Worm (Caenorhabditis elegans) whole organism, L4 larva: ENCODE results near the gene T08D10.4.

Experiments used
- F37D6.2 ChIP-seq: sonication (generic microtip); optimal IDR thresholded peaks from 2 replicates; lab custom pipeline; 2016; ENCODE audit warnings: mild to moderate bottlenecking, missing genetic modification characterization, missing compliant biosample characterization
- R02D3.7 ChIP-seq: fragments of 150-350 bp; sonication (generic microtip); optimal IDR thresholded peaks from 3 replicates; lab custom pipeline; 2014; ENCODE audit warnings: missing biosample characterization, missing genetic modification characterization
- T20F7.1 ChIP-seq: fragments of 200-800 bp; sonication (Bioruptor generic); optimal IDR thresholded peaks from 2 replicates; lab custom pipeline; 2018; ENCODE audit warnings: mild to moderate bottlenecking, missing genetic modification characterization, missing compliant biosample characterization
- Y105C5A.15 ChIP-seq: fragments of 200-800 bp; sonication (Bioruptor generic); IDR thresholded peaks from 2 replicates; pipeline ENCODE4 v1.3.6; 2022; ENCODE audit warnings: missing genetic modification characterization, missing compliant biosample characterization
- ZK337.2 ChIP-seq: fragments of 200-800 bp; sonication (Bioruptor generic); IDR thresholded peaks from 2 replicates; pipeline ENCODE4 v1.3.6; 2022; ENCODE audit warnings: missing genetic modification reagents, missing genetic modification characterization, missing compliant biosample characterization
- ZK546.5 ChIP-seq, 2 experiments: sonication (generic microtip); optimal IDR thresholded peaks; 2 replicates each; lab custom pipeline; 2017; ENCODE audit warnings: missing biosample characterization in 2 of 2, missing genetic modification characterization in 2 of 2
- ceh-20 ChIP-seq: fragments of 200-800 bp; sonication (Bioruptor generic); IDR thresholded peaks from 2 replicates; pipeline ENCODE4 v1.3.6; 2022; ENCODE audit warnings: missing genetic modification reagents, missing genetic modification characterization, missing compliant biosample characterization
- ceh-28 ChIP-seq: fragments of 150-350 bp; optimal IDR thresholded peaks from 2 replicates; lab custom pipeline; 2014; ENCODE audit warnings: missing biosample characterization, missing genetic modification reagents, missing genetic modification characterization
- ceh-44 ChIP-seq: fragments of 200-800 bp; sonication (Bioruptor generic); IDR thresholded peaks from 2 replicates; pipeline ENCODE4 v1.3.6; 2022; ENCODE audit warnings: missing genetic modification reagents, missing genetic modification characterization, missing compliant biosample characterization
- ceh-62 ChIP-seq: sonication (generic microtip); optimal IDR thresholded peaks from 2 replicates; lab custom pipeline; 2017; ENCODE audit warnings: missing biosample characterization, missing genetic modification characterization
- ceh-82 ChIP-seq: sonication (generic microtip); optimal IDR thresholded peaks from 2 replicates; lab custom pipeline; 2017; ENCODE audit warnings: missing biosample characterization, missing genetic modification characterization
- ces-1 ChIP-seq: fragments of 150-350 bp; sonication (generic microtip); optimal IDR thresholded peaks from 4 replicates; lab custom pipeline; 2014; ENCODE audit warnings: missing biosample characterization, missing genetic modification reagents, missing genetic modification characterization
- ctbp-1 ChIP-seq: fragments of 200-800 bp; sonication (Bioruptor generic); IDR thresholded peaks from 2 replicates; pipeline ENCODE4 v1.3.6; 2022; ENCODE audit warnings: missing genetic modification reagents, missing genetic modification characterization, missing compliant biosample characterization
- dmd-6 ChIP-seq: fragments of 200-800 bp; sonication (Bioruptor generic); IDR thresholded peaks from 2 replicates; pipeline ENCODE4 v1.3.6; 2022; ENCODE audit warnings: missing genetic modification reagents, missing genetic modification characterization, missing compliant biosample characterization
- egl-27 ChIP-seq: sonication (generic microtip); optimal IDR thresholded peaks from 3 replicates; lab custom pipeline; 2017; ENCODE audit warnings: missing biosample characterization, missing genetic modification reagents, missing genetic modification characterization
- fkh-10 ChIP-seq: fragments of 150-350 bp; optimal IDR thresholded peaks from 2 replicates; lab custom pipeline; 2014; ENCODE audit warnings: missing biosample characterization, missing genetic modification reagents, missing genetic modification characterization
- fos-1 ChIP-seq: fragments of 150-350 bp; optimal IDR thresholded peaks from 2 replicates; lab custom pipeline; 2014; ENCODE audit warnings: missing biosample characterization, missing genetic modification characterization
- gei-8 ChIP-seq: fragments of 200-800 bp; sonication (Bioruptor generic); optimal IDR thresholded peaks from 2 replicates; lab custom pipeline; 2018; ENCODE audit warnings: mild to moderate bottlenecking, missing genetic modification characterization, missing compliant biosample characterization
- hif-1 ChIP-seq, 2 experiments: sonication (generic microtip); optimal IDR thresholded peaks; 2 replicates each; lab custom pipeline; 2016 to 2017; ENCODE audit warnings: missing compliant biosample characterization in 2 of 2, missing genetic modification characterization in 2 of 2, missing genetic modification reagents in 2 of 2, missing genotype in 2 of 2, mild to moderate bottlenecking in 1 of 2
- hlh-11 ChIP-seq: fragments of 200-800 bp; sonication (Bioruptor generic); optimal IDR thresholded peaks from 2 replicates; lab custom pipeline; 2018; ENCODE audit warnings: mild to moderate bottlenecking, missing genetic modification characterization, missing compliant biosample characterization
- hlh-30 ChIP-seq: sonication (generic microtip); optimal IDR thresholded peaks from 2 replicates; lab custom pipeline; 2017; ENCODE audit warnings: antibody characterized with exemption, mild to moderate bottlenecking, missing genetic modification characterization, missing compliant biosample characterization; ENCODE audit not compliant: insufficient read depth
- lim-7 ChIP-seq: fragments of 200-800 bp; sonication (Bioruptor generic); IDR thresholded peaks from 2 replicates; pipeline ENCODE4 v1.3.6; 2022; ENCODE audit warnings: missing genetic modification characterization, missing compliant biosample characterization
- lin-13 ChIP-seq: fragments of 150-350 bp; optimal IDR thresholded peaks from 2 replicates; lab custom pipeline; 2014; ENCODE audit warnings: missing biosample characterization, missing genetic modification reagents, missing genetic modification characterization
- lin-29 ChIP-seq: fragments of 200-800 bp; sonication (Bioruptor generic); IDR thresholded peaks from 2 replicates; pipeline ENCODE4 v1.3.6; 2022; ENCODE audit warnings: missing genetic modification reagents, missing genetic modification characterization, missing compliant biosample characterization
- lin-39 ChIP-seq: fragments of 150-350 bp; optimal IDR thresholded peaks from 2 replicates; lab custom pipeline; 2014; ENCODE audit warnings: missing biosample characterization, missing genetic modification reagents, missing genetic modification characterization
- lir-3 ChIP-seq: sonication (generic microtip); optimal IDR thresholded peaks from 2 replicates; lab custom pipeline; 2016; ENCODE audit warnings: mild to moderate bottlenecking, missing genetic modification characterization, missing compliant biosample characterization
- mdl-1 ChIP-seq, 2 experiments: fragments of 150-350 bp in 1 of 2; sonication (generic microtip) in 1 of 2; optimal IDR thresholded peaks; 2 replicates each; lab custom pipeline; 2014 to 2017; ENCODE audit warnings: missing biosample characterization in 2 of 2, missing genetic modification characterization in 2 of 2
- mep-1 ChIP-seq: fragments of 150-350 bp; sonication (generic microtip); optimal IDR thresholded peaks from 3 replicates; lab custom pipeline; 2014; ENCODE audit warnings: missing biosample characterization, missing genetic modification characterization
- mes-2 ChIP-seq: sonication (generic microtip); optimal IDR thresholded peaks from 2 replicates; lab custom pipeline; 2016; ENCODE audit warnings: missing genotype, mild to moderate bottlenecking, missing genetic modification characterization, missing compliant biosample characterization; ENCODE audit not compliant: poor library complexity, severe bottlenecking
- mxl-2 ChIP-seq: fragments of 200-800 bp; sonication (Bioruptor generic); conservative IDR thresholded peaks from 2 replicates; pipeline ENCODE4 v1.3.6; 2022; ENCODE audit warnings: missing genetic modification reagents, missing genetic modification characterization, missing compliant biosample characterization
- nhr-11 ChIP-seq: fragments of 150-350 bp; optimal IDR thresholded peaks from 2 replicates; lab custom pipeline; 2014; ENCODE audit warnings: missing biosample characterization, missing genetic modification characterization
- nhr-41 ChIP-seq: fragments of 200-800 bp; sonication (Bioruptor generic); IDR thresholded peaks from 2 replicates; pipeline ENCODE4 v1.3.6; 2022; ENCODE audit warnings: missing genetic modification reagents, missing genetic modification characterization, missing compliant biosample characterization
- nhr-48 ChIP-seq: sonication (generic microtip); optimal IDR thresholded peaks from 2 replicates; lab custom pipeline; 2016; ENCODE audit warnings: mild to moderate bottlenecking, missing genetic modification characterization, missing compliant biosample characterization
- nhr-77 ChIP-seq: fragments of 150-350 bp; optimal IDR thresholded peaks from 2 replicates; lab custom pipeline; 2014; ENCODE audit warnings: missing biosample characterization, missing genetic modification characterization
- php-3 ChIP-seq: fragments of 200-800 bp; sonication (Bioruptor generic); IDR thresholded peaks from 2 replicates; pipeline ENCODE4 v1.3.6; 2022; ENCODE audit warnings: missing genetic modification reagents, missing genetic modification characterization, missing compliant biosample characterization
- pqm-1 ChIP-seq: sonication (generic microtip); optimal IDR thresholded peaks from 2 replicates; lab custom pipeline; 2017; ENCODE audit warnings: missing biosample characterization, missing genetic modification characterization
- saeg-2 ChIP-seq: fragments of 200-800 bp; sonication (Bioruptor generic); IDR thresholded peaks from 2 replicates; pipeline ENCODE4 v1.3.6; 2022; ENCODE audit warnings: missing genetic modification reagents, missing genetic modification characterization, missing compliant biosample characterization
- sdz-12 ChIP-seq: fragments of 200-800 bp; sonication (Bioruptor generic); optimal IDR thresholded peaks from 2 replicates; lab custom pipeline; 2018; ENCODE audit warnings: mild to moderate bottlenecking, missing genetic modification characterization, missing compliant biosample characterization
- skn-1 ChIP-seq: fragments of 150-350 bp; optimal IDR thresholded peaks from 2 replicates; lab custom pipeline; 2014; ENCODE audit warnings: missing biosample characterization, missing genetic modification characterization
- snpc-4 ChIP-seq: fragments of 150-350 bp; optimal IDR thresholded peaks from 2 replicates; lab custom pipeline; 2014; ENCODE audit warnings: missing biosample characterization, missing genetic modification characterization
- spr-1 ChIP-seq: sonication (generic microtip); optimal IDR thresholded peaks from 2 replicates; lab custom pipeline; 2016; ENCODE audit warnings: mild to moderate bottlenecking, missing genetic modification characterization, missing compliant biosample characterization
- spr-3 ChIP-seq: fragments of 200-800 bp; sonication (Bioruptor generic); optimal IDR thresholded peaks from 2 replicates; lab custom pipeline; 2018; ENCODE audit warnings: mild to moderate bottlenecking, missing genetic modification characterization, missing compliant biosample characterization
- tag-97 ChIP-seq: fragments of 200-800 bp; sonication (Bioruptor generic); IDR thresholded peaks from 2 replicates; pipeline ENCODE4 v1.3.6; 2022; ENCODE audit warnings: missing genetic modification characterization, missing compliant biosample characterization
- unc-130 ChIP-seq: sonication (generic microtip); optimal IDR thresholded peaks from 2 replicates; lab custom pipeline; 2016; ENCODE audit warnings: missing genetic modification reagents, missing genetic modification characterization, missing compliant biosample characterization
- unc-39 ChIP-seq: sonication (generic microtip); optimal IDR thresholded peaks from 2 replicates; lab custom pipeline; 2017; ENCODE audit warnings: missing biosample characterization, missing genetic modification characterization
- unc-62 ChIP-seq, 3 experiments: fragments of 150-350 bp in 1 of 3; sonication (generic microtip); optimal IDR thresholded peaks in 2 of 3; peaks in 1 of 3; 1 replicate in 1 of 3; 2 replicates in 2 of 3; lab custom pipeline; 2014 to 2017; ENCODE audit warnings: missing biosample characterization in 3 of 3, missing genetic modification characterization in 3 of 3, missing genetic modification reagents in 3 of 3, missing genotype in 1 of 3
- vab-7 ChIP-seq: fragments of 200-800 bp; sonication (Bioruptor generic); IDR thresholded peaks from 2 replicates; pipeline ENCODE4 v1.3.6; 2022; ENCODE audit warnings: missing genetic modification reagents, missing genetic modification characterization, missing compliant biosample characterization
- zag-1 ChIP-seq: fragments of 150-350 bp; optimal IDR thresholded peaks from 2 replicates; lab custom pipeline; 2014; ENCODE audit warnings: missing biosample characterization, missing genetic modification characterization
- zfp-2 ChIP-seq: sonication (generic microtip); optimal IDR thresholded peaks from 2 replicates; lab custom pipeline; 2016; ENCODE audit warnings: mild to moderate bottlenecking, missing genetic modification characterization, missing compliant biosample characterization
- zip-11 ChIP-seq: fragments of 200-800 bp; sonication (Bioruptor generic); IDR thresholded peaks from 2 replicates; pipeline ENCODE4 v1.3.6; 2022; ENCODE audit warnings: missing genetic modification characterization, missing compliant biosample characterization
- zip-2 ChIP-seq: fragments of 150-350 bp; optimal IDR thresholded peaks from 2 replicates; lab custom pipeline; 2014; ENCODE audit warnings: missing biosample characterization, missing genetic modification characterization
- ztf-7 ChIP-seq: fragments of 150-350 bp; optimal IDR thresholded peaks from 2 replicates; lab custom pipeline; 2014; ENCODE audit warnings: missing biosample characterization, missing genetic modification characterization

The T08D10.4 gene

DNA sequence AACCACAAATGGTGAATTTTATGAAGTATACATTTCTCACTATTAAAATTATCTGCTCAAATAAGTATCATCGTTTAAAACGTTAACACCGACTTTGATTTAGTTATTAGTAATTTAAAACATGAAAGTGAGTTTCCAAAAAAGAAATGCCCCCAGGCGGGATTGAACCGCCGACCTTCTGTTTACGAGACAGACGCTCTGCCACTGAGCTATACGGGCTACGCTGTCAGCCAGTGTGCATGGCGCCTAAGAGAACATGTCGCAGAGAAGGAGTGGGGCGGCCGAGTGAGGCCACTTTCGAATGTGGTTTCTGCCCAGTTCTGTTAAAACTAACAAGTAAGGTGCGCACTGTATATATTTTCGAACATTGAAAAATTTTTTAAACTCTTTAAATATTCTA, 18.2 kb downstream of the T08D10.4 start (continued):
- no peak for TF ChIP-seq ceh-28
- TF ChIP-seq fos-1 (tag; lab: Kevin White, UChicago): no peak
- peak; percentile 58 for TF ChIP-seq spr-3 (GFP tag; lab: Kevin White, UChicago)
- no peak for TF ChIP-seq mep-1 (tag; lab: Kevin White, UChicago)
- TF ChIP-seq lin-29 (GFP tag; lab: Robert Waterston, UW): no peak
- TF ChIP-seq mdl-1 (tag; optimal IDR thresholded peaks at IDR 0.05; lab: Kevin White, UChicago): no peak
- TF ChIP-seq F37D6.2 (tag; lab: Kevin White, UChicago): peak; percentile 82
- TF ChIP-seq dmd-6: peak; percentile 66; the same call in 1 of the 2 replicates
- TF ChIP-seq lin-39 (tag; lab: Kevin White, UChicago): no peak
- peak in 1 of 2 experiments; percentile 2 for TF ChIP-seq hif-1 (tag; optimal IDR thresholded peaks at IDR 0.05; lab: Kevin White, UChicago)
- peak; percentile 63; the same call in 1 of the 2 replicates for TF ChIP-seq php-3 (GFP tag; lab: Robert Waterston, UW)
- TF ChIP-seq vab-7 (GFP tag; lab: Robert Waterston, UW): peak; percentile 89
- peak; percentile 31 for TF ChIP-seq ztf-7
- TF ChIP-seq snpc-4 (tag; lab: Kevin White, UChicago): no peak
- TF ChIP-seq ceh-20: peak; percentile 73
- TF ChIP-seq ces-1 (GFP tag; lab: Kevin White, UChicago): no peak
- no peak for TF ChIP-seq saeg-2 (GFP tag; lab: Robert Waterston, UW)
- no peak for TF ChIP-seq zip-11 (GFP tag; lab: Robert Waterston, UW)
- no peak for TF ChIP-seq gei-8 (GFP tag; lab: Kevin White, UChicago)
- TF ChIP-seq mes-2 (tag; lab: Kevin White, UChicago): peak; percentile 85
- TF ChIP-seq nhr-77 (tag; lab: Kevin White, UChicago): peak; percentile 58
- TF ChIP-seq hlh-11 (tag; lab: Kevin White, UChicago): peak; percentile 44
- peak; percentile 42 for TF ChIP-seq sdz-12 (GFP tag; lab: Kevin White, UChicago)
- no peak for TF ChIP-seq tag-97 (GFP tag; lab: Robert Waterston, UW)
- TF ChIP-seq egl-27 (tag; lab: Kevin White, UChicago): no peak
- TF ChIP-seq hlh-30 (tag; lab: Kevin White, UChicago): peak; percentile 46
- TF ChIP-seq mxl-2 (GFP tag; lab: Robert Waterston, UW): no peak
- no peak for TF ChIP-seq fkh-10 (GFP tag; lab: Kevin White, UChicago)
- 0 out of 2 replicates have a peak, but pooled peaks have one; percentile 16 for TF ChIP-seq ceh-44
- no peak for TF ChIP-seq ceh-82
- peak; percentile 62 for TF ChIP-seq spr-1 (tag; lab: Kevin White, UChicago)
- TF ChIP-seq T20F7.1 (GFP tag; lab: Kevin White, UChicago): no peak
- peak; percentile 43; the same call in 1 of the 2 replicates for TF ChIP-seq ZK337.2
- no peak for TF ChIP-seq nhr-11 (tag; lab: Kevin White, UChicago)
- no peak for TF ChIP-seq skn-1
- TF ChIP-seq R02D3.7: no peak
- TF ChIP-seq pqm-1 (tag; lab: Kevin White, UChicago): no peak
- no peak for TF ChIP-seq ceh-62 (tag; lab: Kevin White, UChicago)
- peak; percentile 74 for TF ChIP-seq ctbp-1 (GFP tag; lab: Robert Waterston, UW)
- peak; percentile 51; the same call in 1 of the 2 replicates for TF ChIP-seq Y105C5A.15 (GFP tag; lab: Robert Waterston, UW)
- peak; percentile 49 for TF ChIP-seq zip-2 (tag; lab: Kevin White, UChicago)
- TF ChIP-seq nhr-48 (tag; lab: Kevin White, UChicago): peak; percentile 42
- TF ChIP-seq zag-1 (tag; lab: Kevin White, UChicago): no peak
- TF ChIP-seq nhr-41: 0 out of 2 replicates have a peak, but pooled peaks have one; percentile 33
- no peak for TF ChIP-seq unc-39 (tag; lab: Kevin White, UChicago)
- TF ChIP-seq lir-3 (tag; lab: Kevin White, UChicago): peak; percentile 27
- peak; percentile 85 for TF ChIP-seq lim-7 (GFP tag; lab: Robert Waterston, UW)
- TF ChIP-seq ZK546.5 (tag; optimal IDR thresholded peaks at IDR 0.05; lab: Kevin White, UChicago): no peak
- peak; percentile 27 for TF ChIP-seq lin-13 (GFP tag; lab: Kevin White, UChicago)
- TF ChIP-seq zfp-2 (tag; lab: Kevin White, UChicago): peak; percentile 40
- peak; percentile 16 for TF ChIP-seq unc-130 (GFP tag; lab: Kevin White, UChicago)
- TF ChIP-seq unc-62 (GFP tag; optimal IDR thresholded peaks at IDR 0.05 in 1 of 2; lab: Kevin White, UChicago): no peak
- TF ChIP-seq unc-62 (tag; optimal IDR thresholded peaks at IDR 0.05; lab: Kevin White, UChicago): no peak
